Worm (Caenorhabditis elegans) whole organism, mixed stage, embryonic: ENCODE results near the gene str-37.
A peak's percentile ranks its signal among the peaks of the same experiment; 100 is the strongest.

Source experiments
- M03D4.4 ChIP-seq: sonication (generic microtip); optimal IDR thresholded peaks from 2 replicates; lab custom pipeline; 2017; ENCODE audit warnings: mild to moderate bottlenecking, missing genetic modification characterization, missing compliant biosample characterization
- bed-3 ChIP-seq: fragments of 200-800 bp; sonication (Bioruptor generic); optimal IDR thresholded peaks from 3 replicates; lab custom pipeline; 2018; ENCODE audit warnings: mild to moderate bottlenecking, missing genetic modification characterization, moderate library complexity, missing compliant biosample characterization
- blmp-1 ChIP-seq: fragments of 150-350 bp; optimal IDR thresholded peaks from 2 replicates; lab custom pipeline; 2014; ENCODE audit warnings: missing biosample characterization, missing genetic modification characterization
- ceh-39 ChIP-seq: fragments of 150-350 bp; optimal IDR thresholded peaks from 2 replicates; lab custom pipeline; 2014; ENCODE audit warnings: missing biosample characterization, missing genetic modification characterization
- ceh-43 ChIP-seq: fragments of 200-800 bp; sonication (Bioruptor generic); optimal IDR thresholded peaks from 2 replicates; lab custom pipeline; 2018; ENCODE audit warnings: mild to moderate bottlenecking, missing genetic modification characterization, moderate library complexity, missing compliant biosample characterization
- ceh-83 ChIP-seq: fragments of 200-800 bp; sonication (Bioruptor generic); optimal IDR thresholded peaks from 2 replicates; lab custom pipeline; 2018; ENCODE audit warnings: mild to moderate bottlenecking, missing genetic modification characterization, missing compliant biosample characterization
- elt-1 ChIP-seq: sonication (generic microtip); optimal IDR thresholded peaks from 2 replicates; lab custom pipeline; 2017; ENCODE audit warnings: missing genetic modification characterization, mild to moderate bottlenecking, missing compliant biosample characterization, antibody characterized with exemption, moderate library complexity, borderline replicate concordance; ENCODE audit not compliant: insufficient read depth
- elt-3 ChIP-seq: fragments of 150-350 bp; optimal IDR thresholded peaks from 2 replicates; lab custom pipeline; 2014; ENCODE audit warnings: missing biosample characterization, missing genetic modification characterization
- flh-1 ChIP-seq: fragments of 200-800 bp; sonication (Bioruptor generic); optimal IDR thresholded peaks from 2 replicates; lab custom pipeline; 2018; ENCODE audit warnings: mild to moderate bottlenecking, missing genetic modification characterization, moderate library complexity, missing compliant biosample characterization
- ham-2 ChIP-seq: fragments of 200-800 bp; sonication (Bioruptor generic); optimal IDR thresholded peaks from 2 replicates; lab custom pipeline; 2018; ENCODE audit warnings: mild to moderate bottlenecking, missing genetic modification characterization, missing compliant biosample characterization
- hlh-1 ChIP-seq: fragments of 150-350 bp; optimal IDR thresholded peaks from 2 replicates; lab custom pipeline; 2014; ENCODE audit warnings: missing biosample characterization, missing genetic modification reagents, missing genetic modification characterization
- lin-13 ChIP-seq: fragments of 150-350 bp; optimal IDR thresholded peaks from 2 replicates; lab custom pipeline; 2014; ENCODE audit warnings: missing biosample characterization, missing genetic modification characterization
- lin-32 ChIP-seq: fragments of 200-800 bp; sonication (Bioruptor generic); optimal IDR thresholded peaks from 2 replicates; lab custom pipeline; 2018; ENCODE audit warnings: mild to moderate bottlenecking, missing genetic modification characterization, missing compliant biosample characterization
- lsy-2 ChIP-seq: fragments of 150-350 bp; optimal IDR thresholded peaks from 2 replicates; lab custom pipeline; 2014; ENCODE audit warnings: missing biosample characterization, missing genetic modification characterization
- mab-5 ChIP-seq: fragments of 150-350 bp; optimal IDR thresholded peaks from 2 replicates; lab custom pipeline; 2014; ENCODE audit warnings: missing biosample characterization, missing genetic modification characterization
- mep-1 ChIP-seq: fragments of 150-350 bp; optimal IDR thresholded peaks from 2 replicates; lab custom pipeline; 2017; ENCODE audit warnings: missing biosample characterization, missing genetic modification reagents, missing genetic modification characterization, inconsistent platforms
- mls-2 ChIP-seq: sonication (generic microtip); optimal IDR thresholded peaks from 2 replicates; lab custom pipeline; 2016; ENCODE audit warnings: mild to moderate bottlenecking, missing genetic modification characterization, moderate library complexity, missing compliant biosample characterization
- nhr-12 ChIP-seq: fragments of 150-350 bp; optimal IDR thresholded peaks from 2 replicates; lab custom pipeline; 2014; ENCODE audit warnings: missing biosample characterization, missing genetic modification characterization
- nhr-2 ChIP-seq: fragments of 150-350 bp; optimal IDR thresholded peaks from 2 replicates; lab custom pipeline; 2014; ENCODE audit warnings: missing biosample characterization, missing genetic modification characterization
- nhr-237 ChIP-seq: fragments of 150-350 bp; optimal IDR thresholded peaks from 2 replicates; lab custom pipeline; 2014; ENCODE audit warnings: missing biosample characterization, missing genetic modification characterization
- nhr-28 ChIP-seq: fragments of 150-350 bp; optimal IDR thresholded peaks from 2 replicates; lab custom pipeline; 2014; ENCODE audit warnings: missing biosample characterization, missing genetic modification characterization
- nhr-76 ChIP-seq: sonication (generic microtip); optimal IDR thresholded peaks from 2 replicates; lab custom pipeline; 2017; ENCODE audit warnings: missing biosample characterization, missing genetic modification characterization
- pha-4 ChIP-seq: fragments of 150-350 bp; optimal IDR thresholded peaks from 2 replicates; lab custom pipeline; 2018; ENCODE audit warnings: missing biosample characterization, missing genetic modification reagents, missing genetic modification characterization
- sem-2 ChIP-seq: fragments of 200-800 bp; sonication (Bioruptor generic); optimal IDR thresholded peaks from 2 replicates; lab custom pipeline; 2018; ENCODE audit warnings: mild to moderate bottlenecking, missing genetic modification characterization, missing compliant biosample characterization
- snpc-4 ChIP-seq: fragments of 150-350 bp; optimal IDR thresholded peaks from 2 replicates; lab custom pipeline; 2014; ENCODE audit warnings: missing biosample characterization, missing genetic modification characterization
- sptf-1 ChIP-seq: sonication (generic microtip); optimal IDR thresholded peaks from 2 replicates; lab custom pipeline; 2017; ENCODE audit warnings: mild to moderate bottlenecking, missing genetic modification characterization, moderate library complexity, missing compliant biosample characterization
- tbx-8 ChIP-seq: fragments of 200-800 bp; sonication (Bioruptor generic); optimal IDR thresholded peaks from 2 replicates; lab custom pipeline; 2018; ENCODE audit warnings: mild to moderate bottlenecking, missing genetic modification characterization, moderate library complexity, missing compliant biosample characterization
- unc-120 ChIP-seq: sonication (generic microtip); optimal IDR thresholded peaks from 2 replicates; lab custom pipeline; 2017; ENCODE audit warnings: missing genetic modification characterization, missing compliant biosample characterization; ENCODE audit not compliant: poor library complexity, severe bottlenecking
- unc-39 ChIP-seq: fragments of 150-350 bp; optimal IDR thresholded peaks from 2 replicates; lab custom pipeline; 2014; ENCODE audit warnings: missing biosample characterization, missing genetic modification characterization
- unc-62 ChIP-seq: fragments of 150-350 bp; optimal IDR thresholded peaks from 2 replicates; lab custom pipeline; 2014; ENCODE audit warnings: missing biosample characterization, missing genetic modification reagents, missing genetic modification characterization
- zip-8 ChIP-seq: fragments of 150-350 bp; optimal IDR thresholded peaks from 2 replicates; lab custom pipeline; 2014; ENCODE audit warnings: missing biosample characterization, missing genetic modification characterization
- ztf-11 ChIP-seq: fragments of 150-350 bp; optimal IDR thresholded peaks from 2 replicates; lab custom pipeline; 2014; ENCODE audit warnings: missing biosample characterization, missing genetic modification characterization

The str-37 gene

DNA sequence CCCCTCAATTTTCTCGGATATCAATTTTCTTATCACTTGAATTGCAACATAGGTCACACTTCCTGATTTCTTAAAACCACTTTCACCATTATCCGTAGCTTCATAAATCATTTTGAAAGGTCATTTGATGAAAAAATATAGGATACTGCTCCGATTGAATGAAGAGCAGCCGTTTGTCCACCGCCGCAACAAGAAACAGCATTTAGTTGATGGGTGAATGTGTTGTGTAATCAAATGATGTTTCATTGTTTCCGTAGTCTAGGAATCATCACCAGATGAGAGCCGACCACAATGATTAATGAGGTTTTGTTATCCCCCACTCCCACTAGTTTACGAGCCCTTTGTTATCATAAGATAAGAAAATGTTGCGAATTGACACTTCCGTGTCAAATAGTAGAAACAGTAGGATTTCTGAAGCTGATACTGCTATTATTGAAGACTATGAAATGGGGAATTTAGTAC is 18.3 kb downstream of the str-37 start, which contains the start of gene twk-43:
TSS of gene twk-43 (plus strand) at position 412 of the 462 bp plus-strand sequence.
- TF ChIP-seq nhr-12 (tag; lab: Kevin White, UChicago) = no peak
- no peak for TF ChIP-seq ceh-39 (tag; lab: Kevin White, UChicago)
- no peak for TF ChIP-seq zip-8 (tag; lab: Kevin White, UChicago)
- TF ChIP-seq sptf-1 (tag; lab: Kevin White, UChicago) = no peak
- no peak for TF ChIP-seq ceh-83 (GFP tag; lab: Kevin White, UChicago)
- TF ChIP-seq unc-62 (GFP tag; lab: Kevin White, UChicago) = peak; percentile 82
- no peak for TF ChIP-seq elt-1
- TF ChIP-seq mab-5 (tag; lab: Kevin White, UChicago) = peak; percentile 71
- no peak for TF ChIP-seq flh-1
- no peak for TF ChIP-seq unc-120 (tag; lab: Kevin White, UChicago)
- no peak for TF ChIP-seq nhr-2
- TF ChIP-seq nhr-237 (tag; lab: Kevin White, UChicago) = no peak
- TF ChIP-seq, all 35 proteins: peak for 2

DNA sequence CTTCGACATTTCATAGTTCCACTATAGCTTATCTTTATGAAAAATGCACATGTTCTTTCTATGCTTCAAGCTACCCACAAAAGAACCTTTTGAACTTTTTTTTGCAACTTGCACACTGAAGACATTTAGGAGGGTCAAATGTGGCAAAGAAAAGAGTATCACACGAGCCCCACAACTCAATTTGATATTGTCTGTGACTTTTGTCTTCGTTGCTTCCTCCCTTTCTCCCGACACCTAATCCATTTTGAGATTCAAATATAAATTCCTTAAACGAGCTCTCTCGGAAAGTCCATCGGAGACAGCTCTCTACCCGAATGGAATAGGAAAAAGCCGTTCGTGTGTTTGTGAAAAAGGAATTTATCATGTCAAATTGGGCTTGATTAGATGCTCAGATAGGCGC is 22.7 kb downstream of the str-37 start:
- no peak for TF ChIP-seq lin-32 (GFP tag; lab: Kevin White, UChicago)
- TF ChIP-seq ceh-43 (GFP tag; lab: Kevin White, UChicago) = no peak
- no peak for TF ChIP-seq bed-3 (GFP tag; lab: Kevin White, UChicago)
- TF ChIP-seq ceh-83 (GFP tag; lab: Kevin White, UChicago) = no peak
- no peak for TF ChIP-seq elt-3 (tag; lab: Kevin White, UChicago)
- TF ChIP-seq nhr-237 (tag; lab: Kevin White, UChicago) = no peak
- no peak for TF ChIP-seq unc-120 (tag; lab: Kevin White, UChicago)
- TF ChIP-seq nhr-2 = no peak
- TF ChIP-seq ztf-11 (tag; lab: Kevin White, UChicago) = no peak
- TF ChIP-seq mls-2 (tag; lab: Kevin White, UChicago) = no peak
- TF ChIP-seq mep-1 = no peak
- TF ChIP-seq unc-62 (GFP tag; lab: Kevin White, UChicago) = no peak

DNA sequence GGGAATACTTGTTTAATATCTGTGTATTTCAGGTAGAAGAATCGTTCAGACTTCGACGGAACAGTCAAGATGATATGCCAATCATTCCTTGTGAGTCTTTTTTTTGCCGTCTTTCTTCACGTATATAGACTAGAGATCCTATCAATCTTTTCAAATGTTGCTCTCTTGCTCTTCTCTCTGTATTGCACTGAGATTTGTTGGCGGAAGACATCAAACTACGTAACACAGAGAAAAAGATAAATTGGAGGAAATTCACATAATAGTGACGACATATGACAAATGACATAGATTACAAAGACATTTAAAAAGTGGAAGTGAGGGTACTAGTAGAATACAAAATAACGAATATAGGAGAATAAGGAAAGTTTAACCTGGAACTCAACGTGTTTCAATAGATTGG is 24.2 kb downstream of the str-37 start:
- no peak for TF ChIP-seq snpc-4 (tag; lab: Kevin White, UChicago)
- peak; percentile 9 for TF ChIP-seq unc-62 (GFP tag; lab: Kevin White, UChicago)
- TF ChIP-seq sptf-1 (tag; lab: Kevin White, UChicago) = no peak
- no peak for TF ChIP-seq lsy-2

DNA sequence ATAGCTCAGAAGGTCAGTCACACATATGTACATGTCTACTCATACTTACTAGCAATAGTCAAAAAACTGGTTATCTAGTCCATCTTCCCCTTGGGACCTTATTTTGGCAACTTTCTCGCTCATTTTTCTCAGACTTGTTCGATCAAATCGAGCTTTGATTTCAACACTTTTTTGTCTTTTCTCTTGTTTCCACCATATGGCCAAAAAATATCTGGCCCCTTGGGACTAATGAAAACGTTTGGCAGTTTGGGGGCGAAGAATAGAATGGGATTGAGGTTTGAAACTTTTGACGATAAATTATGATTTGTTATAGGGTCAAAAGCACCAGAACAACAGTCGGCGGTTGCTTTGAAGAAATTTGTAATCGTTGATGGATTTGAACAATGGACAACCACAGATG is 24.9 kb downstream of the str-37 start:
- TF ChIP-seq lin-13 (tag; lab: Kevin White, UChicago) = no peak
- TF ChIP-seq bed-3 (GFP tag; lab: Kevin White, UChicago) = no peak
- no peak for TF ChIP-seq nhr-2
- no peak for TF ChIP-seq blmp-1 (tag; lab: Kevin White, UChicago)
- no peak for TF ChIP-seq nhr-28
- TF ChIP-seq ztf-11 (tag; lab: Kevin White, UChicago) = no peak
- TF ChIP-seq lsy-2 = no peak
- TF ChIP-seq ham-2 (GFP tag; lab: Kevin White, UChicago) = no peak
- TF ChIP-seq zip-8 (tag; lab: Kevin White, UChicago) = no peak
- no peak for TF ChIP-seq ceh-83 (GFP tag; lab: Kevin White, UChicago)
- TF ChIP-seq nhr-237 (tag; lab: Kevin White, UChicago) = no peak
- no peak for TF ChIP-seq elt-3 (tag; lab: Kevin White, UChicago)
- no peak for TF ChIP-seq unc-39 (tag; lab: Kevin White, UChicago)
- no peak for TF ChIP-seq lin-32 (GFP tag; lab: Kevin White, UChicago)
- TF ChIP-seq M03D4.4 (tag; lab: Kevin White, UChicago) = no peak
- TF ChIP-seq unc-120 (tag; lab: Kevin White, UChicago) = no peak
- no peak for TF ChIP-seq mls-2 (tag; lab: Kevin White, UChicago)
- TF ChIP-seq hlh-1 (tag; lab: Kevin White, UChicago) = no peak
- TF ChIP-seq nhr-76 (tag; lab: Kevin White, UChicago) = no peak
- TF ChIP-seq, all 35 proteins: peak for 0

DNA sequence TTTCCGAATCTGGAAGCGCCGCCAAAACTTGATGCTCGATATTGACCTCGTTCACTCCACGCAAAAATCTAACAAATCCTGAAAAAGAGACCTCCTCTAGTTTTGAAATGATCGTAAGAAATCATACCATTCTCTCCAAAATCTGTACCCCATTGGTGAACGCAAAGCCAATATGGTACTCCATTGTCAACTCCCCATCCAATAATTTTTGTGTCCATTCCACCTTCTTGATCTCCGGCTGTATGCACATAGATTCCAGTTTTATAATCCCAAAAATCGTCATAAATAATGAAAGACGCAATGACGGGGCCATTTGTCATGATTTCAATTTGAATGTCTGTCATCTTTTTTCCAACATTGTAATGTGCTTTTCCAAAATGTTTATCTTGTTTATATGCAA is 28.6 kb downstream of the str-37 start:
- TF ChIP-seq ceh-43 (GFP tag; lab: Kevin White, UChicago) (no peak), unc-62 (GFP tag; lab: Kevin White, UChicago) (no peak), unc-39 (tag; lab: Kevin White, UChicago) (no peak), lin-13 (tag; lab: Kevin White, UChicago) (no peak), ceh-39 (tag; lab: Kevin White, UChicago) (no peak), unc-120 (tag; lab: Kevin White, UChicago) (no peak), ztf-11 (tag; lab: Kevin White, UChicago) (no peak), snpc-4 (tag; lab: Kevin White, UChicago) (no peak), lin-32 (GFP tag; lab: Kevin White, UChicago) (no peak), mep-1 (no peak), tbx-8 (GFP tag; lab: Kevin White, UChicago) (no peak), elt-1 (no peak), nhr-76 (tag; lab: Kevin White, UChicago) (no peak), nhr-12 (tag; lab: Kevin White, UChicago) (no peak), nhr-237 (tag; lab: Kevin White, UChicago) (no peak), hlh-1 (tag; lab: Kevin White, UChicago) (no peak), sem-2 (GFP tag; lab: Kevin White, UChicago) (no peak), pha-4 (tag; lab: Kevin White, UChicago) (no peak), zip-8 (tag; lab: Kevin White, UChicago) (no peak), mls-2 (tag; lab: Kevin White, UChicago) (no peak)
